Worm (Caenorhabditis elegans): ENCODE data around the gene T04C12.7.

T04C12.7 gene

DNA sequence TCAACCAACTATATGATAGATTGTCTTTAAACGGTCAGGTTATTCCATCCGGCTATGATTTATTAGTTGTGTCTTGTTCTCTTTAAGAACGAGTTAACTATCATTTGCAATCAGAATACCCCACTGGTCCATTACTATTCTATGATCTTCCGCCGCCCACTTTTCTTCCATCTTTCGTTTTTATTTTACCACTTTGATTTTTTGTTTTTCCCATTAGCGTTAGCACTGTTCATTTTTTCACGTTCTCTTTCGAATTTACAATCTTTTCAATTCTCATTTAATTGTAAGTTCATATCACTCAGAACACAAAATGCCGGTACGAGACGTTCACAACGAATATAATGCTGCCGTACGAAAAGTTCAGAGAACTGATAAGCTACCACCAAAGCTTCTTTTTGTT is at the start of gene T04C12.7:
T04C12.7 (plus strand) TSS at position 301 of the 400 bp plus-strand sequence.
- no peak for TF ChIP-seq nhr-12 (tag; optimal IDR thresholded peaks at IDR 0.05)
- TF ChIP-seq nhr-28 (tag; optimal IDR thresholded peaks at IDR 0.05), result no peak
- TF ChIP-seq nhr-2 (tag; optimal IDR thresholded peaks at IDR 0.05), result no peak
- no peak for TF ChIP-seq cnd-1 (tag; optimal IDR thresholded peaks at IDR 0.05)
- no peak for TF ChIP-seq M03D4.4 (tag; optimal IDR thresholded peaks at IDR 0.05)
- TF ChIP-seq tbx-8 (GFP tag; optimal IDR thresholded peaks at IDR 0.05), result no peak
- no peak for TF ChIP-seq lin-13 (tag; optimal IDR thresholded peaks at IDR 0.05)
- TF ChIP-seq elt-1 (tag; optimal IDR thresholded peaks at IDR 0.05; ENCODE audit: borderline replicate concordance, insufficient read depth), result no peak
- TF ChIP-seq mab-5 (tag; optimal IDR thresholded peaks at IDR 0.05), result no peak
- no peak for TF ChIP-seq blmp-1 (tag; optimal IDR thresholded peaks at IDR 0.05)
- no peak for TF ChIP-seq ceh-39 (tag; optimal IDR thresholded peaks at IDR 0.05)
- TF ChIP-seq lin-32 (GFP tag; optimal IDR thresholded peaks at IDR 0.05), result no peak
- no peak for TF ChIP-seq ceh-83 (GFP tag; optimal IDR thresholded peaks at IDR 0.05)
- TF ChIP-seq nhr-76 (tag; optimal IDR thresholded peaks at IDR 0.05), result no peak
- no peak for TF ChIP-seq unc-62 (GFP tag; optimal IDR thresholded peaks at IDR 0.05)
- TF ChIP-seq pha-4 (tag; optimal IDR thresholded peaks at IDR 0.05), result no peak
- TF ChIP-seq elt-3 (tag; optimal IDR thresholded peaks at IDR 0.05), result no peak
- TF ChIP-seq snpc-4 (tag; optimal IDR thresholded peaks at IDR 0.05), result no peak

DNA sequence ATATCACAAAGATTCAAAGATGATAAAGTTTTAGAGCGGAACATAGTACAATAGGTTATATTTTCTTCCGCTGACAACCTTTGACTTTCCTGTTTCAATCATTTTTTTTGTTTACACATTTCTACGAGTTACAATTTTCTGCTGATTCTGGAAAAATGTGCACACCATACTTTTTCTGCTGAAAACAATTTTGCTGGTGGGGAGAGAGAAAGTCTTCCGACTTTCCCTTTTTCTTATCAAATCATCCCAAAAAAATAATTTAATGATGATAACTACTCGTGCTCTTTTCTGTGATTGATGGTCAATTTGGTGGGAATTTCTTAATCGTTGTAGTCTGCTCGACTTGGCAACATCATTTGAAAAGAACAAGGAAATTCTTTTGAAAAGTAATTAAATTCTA is 46.3 kb upstream of the T04C12.7 start:
- no peak for TF ChIP-seq sptf-1 (tag; optimal IDR thresholded peaks at IDR 0.05)
- TF ChIP-seq nhr-237 (tag; optimal IDR thresholded peaks at IDR 0.05), result no peak
- TF ChIP-seq unc-62 (GFP tag; optimal IDR thresholded peaks at IDR 0.05), result no peak
- no peak for TF ChIP-seq nhr-2 (tag; optimal IDR thresholded peaks at IDR 0.05)
- no peak for TF ChIP-seq mep-1 (tag; optimal IDR thresholded peaks at IDR 0.05)
- no peak for TF ChIP-seq tbx-8 (GFP tag; optimal IDR thresholded peaks at IDR 0.05)
- TF ChIP-seq sem-2 (GFP tag; optimal IDR thresholded peaks at IDR 0.05), result no peak
- TF ChIP-seq pha-4 (tag; optimal IDR thresholded peaks at IDR 0.05), result no peak
- TF ChIP-seq ces-1 (GFP tag; optimal IDR thresholded peaks at IDR 0.05), result no peak
- no peak for TF ChIP-seq unc-120 (tag; optimal IDR thresholded peaks at IDR 0.05; ENCODE audit: poor library complexity, severe bottlenecking)
- TF ChIP-seq cnd-1 (tag; optimal IDR thresholded peaks at IDR 0.05), result no peak
- no peak for TF ChIP-seq bed-3 (GFP tag; optimal IDR thresholded peaks at IDR 0.05)

DNA sequence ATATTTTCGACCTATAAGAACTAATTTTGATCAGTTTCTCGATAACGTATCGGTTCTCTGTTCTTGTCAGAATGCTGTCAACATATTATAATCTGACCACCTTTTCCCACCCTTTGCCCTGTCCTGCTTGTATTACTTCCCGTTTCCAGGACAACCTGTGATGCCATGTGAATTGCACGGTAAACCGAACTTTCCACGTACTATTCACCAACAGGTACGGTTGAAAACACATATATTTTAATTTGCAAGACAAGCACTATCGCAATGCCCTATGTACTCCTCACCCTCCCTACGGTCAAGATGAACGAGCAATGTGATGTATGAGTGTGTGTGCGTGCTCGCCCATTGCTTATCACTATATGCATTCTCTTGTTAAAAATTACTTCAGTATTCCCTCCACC is 44.8 kb upstream of the T04C12.7 start:
- TF ChIP-seq bed-3 (GFP tag; optimal IDR thresholded peaks at IDR 0.05), result no peak
- no peak for TF ChIP-seq zip-8 (tag; optimal IDR thresholded peaks at IDR 0.05)
- TF ChIP-seq ces-1 (GFP tag; optimal IDR thresholded peaks at IDR 0.05), result no peak
- no peak for TF ChIP-seq snpc-4 (tag; optimal IDR thresholded peaks at IDR 0.05)
- no peak for TF ChIP-seq ztf-11 (tag; optimal IDR thresholded peaks at IDR 0.05)
- no peak for TF ChIP-seq blmp-1 (tag; optimal IDR thresholded peaks at IDR 0.05)
- TF ChIP-seq flh-1 (GFP tag; optimal IDR thresholded peaks at IDR 0.05), result no peak
- no peak for TF ChIP-seq lin-32 (GFP tag; optimal IDR thresholded peaks at IDR 0.05)
- TF ChIP-seq hlh-1 (tag; optimal IDR thresholded peaks at IDR 0.05), result no peak
- TF ChIP-seq ceh-43 (GFP tag; optimal IDR thresholded peaks at IDR 0.05), result no peak
- no peak for TF ChIP-seq unc-62 (GFP tag; optimal IDR thresholded peaks at IDR 0.05)
- TF ChIP-seq tbx-8 (GFP tag; optimal IDR thresholded peaks at IDR 0.05), result no peak
- no peak for TF ChIP-seq drap-1 (GFP tag; optimal IDR thresholded peaks at IDR 0.05)

DNA sequence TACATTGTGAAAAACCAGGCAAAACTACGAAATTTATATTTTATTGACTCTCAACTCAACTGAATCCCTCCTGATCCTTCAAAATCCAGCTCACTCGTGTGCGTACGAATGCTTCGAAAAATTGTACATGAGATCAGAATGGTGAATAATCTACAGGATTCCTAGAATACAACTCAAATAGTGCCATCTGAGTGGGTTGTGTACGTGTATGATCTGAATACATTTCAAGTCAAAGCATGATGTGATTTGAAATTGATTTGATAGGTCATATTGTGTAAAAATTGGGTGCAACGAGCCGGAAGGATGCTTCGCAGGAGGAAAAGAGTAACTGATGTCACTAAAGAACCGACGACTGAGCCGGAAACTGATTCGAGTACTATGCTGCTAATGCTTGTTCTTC is 43.2 kb upstream of the T04C12.7 start:
- TF ChIP-seq pha-4 (tag; optimal IDR thresholded peaks at IDR 0.05) (no peak), mep-1 (tag; optimal IDR thresholded peaks at IDR 0.05) (no peak), ceh-83 (GFP tag; optimal IDR thresholded peaks at IDR 0.05) (no peak), unc-120 (tag; optimal IDR thresholded peaks at IDR 0.05; ENCODE audit: poor library complexity, severe bottlenecking) (no peak), ces-1 (GFP tag; optimal IDR thresholded peaks at IDR 0.05) (no peak), flh-1 (GFP tag; optimal IDR thresholded peaks at IDR 0.05) (no peak), hlh-1 (tag; optimal IDR thresholded peaks at IDR 0.05) (no peak), zip-8 (tag; optimal IDR thresholded peaks at IDR 0.05) (no peak), nhr-76 (tag; optimal IDR thresholded peaks at IDR 0.05) (no peak), nhr-237 (tag; optimal IDR thresholded peaks at IDR 0.05) (no peak), nhr-2 (tag; optimal IDR thresholded peaks at IDR 0.05) (no peak), unc-62 (GFP tag; optimal IDR thresholded peaks at IDR 0.05) (no peak)

DNA sequence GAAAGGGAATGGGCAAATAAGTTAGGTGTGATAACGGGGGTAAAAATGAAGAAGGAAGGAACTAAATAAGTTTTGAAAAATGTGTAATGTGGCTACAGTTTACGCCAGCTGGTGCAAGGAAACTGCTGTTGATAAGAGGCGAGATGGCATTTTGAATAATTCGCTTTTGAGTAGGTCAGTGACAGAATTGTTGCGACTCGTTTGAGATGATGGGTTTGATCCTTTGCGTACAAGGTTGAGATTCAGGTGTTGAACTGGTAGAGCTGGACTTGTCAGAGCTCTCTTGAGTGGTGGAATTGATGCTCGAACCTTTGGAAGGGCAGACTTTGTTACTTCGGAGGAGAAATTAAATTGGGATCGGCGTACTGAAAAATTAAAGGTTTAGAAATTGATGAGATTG is 42.1 kb upstream of the T04C12.7 start:
- TF ChIP-seq ham-2 (GFP tag; optimal IDR thresholded peaks at IDR 0.05) (no peak), flh-1 (GFP tag; optimal IDR thresholded peaks at IDR 0.05) (no peak), nhr-76 (tag; optimal IDR thresholded peaks at IDR 0.05) (no peak), nhr-237 (tag; optimal IDR thresholded peaks at IDR 0.05) (no peak), blmp-1 (tag; optimal IDR thresholded peaks at IDR 0.05) (no peak), elt-1 (tag; optimal IDR thresholded peaks at IDR 0.05; ENCODE audit: borderline replicate concordance, insufficient read depth) (no peak), sem-2 (GFP tag; optimal IDR thresholded peaks at IDR 0.05) (no peak), ceh-39 (tag; optimal IDR thresholded peaks at IDR 0.05) (no peak)

Data from whole organism, mixed stage, embryonic.